Worm (Caenorhabditis elegans) whole organism, late embryonic: ENCODE measurements around the gene ccar-1.
A peak's percentile ranks its signal among the peaks of the same experiment; 100 is the strongest.

Experiments used
- C08G9.2 ChIP-seq: sonication (generic microtip); optimal IDR thresholded peaks from 2 replicates; lab custom pipeline; 2016; ENCODE audit warnings: mild to moderate bottlenecking, missing genetic modification characterization, moderate library complexity, missing compliant biosample characterization
- F13H6.1 ChIP-seq: sonication (generic microtip); optimal IDR thresholded peaks from 2 replicates; lab custom pipeline; 2016; ENCODE audit warnings: missing genetic modification characterization, missing compliant biosample characterization
- K02D7.2 ChIP-seq: sonication (generic microtip); optimal IDR thresholded peaks from 2 replicates; lab custom pipeline; 2017; ENCODE audit warnings: mild to moderate bottlenecking, missing genetic modification characterization, missing compliant biosample characterization
- K09A11.1 ChIP-seq: sonication (generic microtip); optimal IDR thresholded peaks from 2 replicates; lab custom pipeline; 2017; ENCODE audit warnings: antibody characterized with exemption, mild to moderate bottlenecking, missing genetic modification characterization, missing compliant biosample characterization; ENCODE audit not compliant: insufficient read depth
- T23F11.4 ChIP-seq: fragments of 200-800 bp; sonication (Bioruptor generic); optimal IDR thresholded peaks from 2 replicates; lab custom pipeline; 2018; ENCODE audit warnings: mild to moderate bottlenecking, missing genetic modification characterization, missing compliant biosample characterization
- Y22D7AL.16 ChIP-seq: sonication (generic microtip); optimal IDR thresholded peaks from 2 replicates; lab custom pipeline; 2016; ENCODE audit warnings: missing genetic modification characterization, missing compliant biosample characterization
- ahr-1 ChIP-seq: sonication (generic microtip); optimal IDR thresholded peaks from 2 replicates; lab custom pipeline; 2016; ENCODE audit warnings: missing genetic modification characterization, missing compliant biosample characterization
- ama-1 ChIP-seq: fragments of 150-350 bp; optimal IDR thresholded peaks from 2 replicates; lab custom pipeline; 2014
- ceh-14 ChIP-seq: sonication (generic microtip); optimal IDR thresholded peaks from 2 replicates; lab custom pipeline; 2016; ENCODE audit warnings: missing genotype, missing genetic modification characterization, missing compliant biosample characterization
- ceh-18 ChIP-seq: sonication (generic microtip); optimal IDR thresholded peaks from 2 replicates; lab custom pipeline; 2016; ENCODE audit warnings: missing genetic modification characterization, missing compliant biosample characterization
- ceh-2 ChIP-seq: sonication (generic microtip); optimal IDR thresholded peaks from 2 replicates; lab custom pipeline; 2016; ENCODE audit warnings: missing genotype, missing genetic modification characterization, missing compliant biosample characterization
- ceh-22 ChIP-seq: sonication (generic microtip); optimal IDR thresholded peaks from 2 replicates; lab custom pipeline; 2017; ENCODE audit warnings: missing biosample characterization, missing genetic modification characterization
- ceh-31 ChIP-seq: sonication (generic microtip); optimal IDR thresholded peaks from 2 replicates; lab custom pipeline; 2016; ENCODE audit warnings: missing genetic modification characterization, missing compliant biosample characterization
- ceh-34 ChIP-seq: sonication (generic microtip); optimal IDR thresholded peaks from 2 replicates; lab custom pipeline; 2016; ENCODE audit warnings: mild to moderate bottlenecking, missing genetic modification characterization, missing compliant biosample characterization
- ceh-6 ChIP-seq: fragments of 200-800 bp; sonication (Bioruptor generic); optimal IDR thresholded peaks from 2 replicates; lab custom pipeline; 2018; ENCODE audit warnings: mild to moderate bottlenecking, missing genetic modification characterization, missing compliant biosample characterization
- ceh-9 ChIP-seq: sonication (generic microtip); optimal IDR thresholded peaks from 2 replicates; lab custom pipeline; 2016; ENCODE audit warnings: mild to moderate bottlenecking, missing genetic modification characterization, inconsistent platforms, missing compliant biosample characterization
- dve-1 ChIP-seq: sonication (generic microtip); optimal IDR thresholded peaks from 2 replicates; lab custom pipeline; 2017; ENCODE audit warnings: antibody characterized with exemption, mild to moderate bottlenecking, missing genetic modification characterization, missing compliant biosample characterization
- elt-2 ChIP-seq: sonication (generic microtip); optimal IDR thresholded peaks from 2 replicates; lab custom pipeline; 2016; ENCODE audit warnings: missing genetic modification reagents, missing genetic modification characterization, missing compliant biosample characterization
- elt-4 ChIP-seq: sonication (generic microtip); optimal IDR thresholded peaks from 2 replicates; lab custom pipeline; 2016; ENCODE audit warnings: missing genetic modification characterization, missing compliant biosample characterization
- gmeb-2 ChIP-seq: sonication (generic microtip); optimal IDR thresholded peaks from 2 replicates; lab custom pipeline; 2016; ENCODE audit warnings: missing genetic modification characterization, inconsistent platforms, missing compliant biosample characterization
- hlh-13 ChIP-seq: fragments of 200-800 bp; sonication (Bioruptor generic); optimal IDR thresholded peaks from 2 replicates; lab custom pipeline; 2018; ENCODE audit warnings: mild to moderate bottlenecking, missing genetic modification characterization, missing compliant biosample characterization
- hlh-30 ChIP-seq: sonication (generic microtip); optimal IDR thresholded peaks from 2 replicates; lab custom pipeline; 2017; ENCODE audit warnings: antibody characterized with exemption, missing genetic modification characterization, missing compliant biosample characterization; ENCODE audit not compliant: insufficient read depth
- hlh-8 ChIP-seq: sonication (generic microtip); optimal IDR thresholded peaks from 2 replicates; lab custom pipeline; 2016; ENCODE audit warnings: missing genotype, missing genetic modification characterization, missing compliant biosample characterization
- lim-6 ChIP-seq: sonication (generic microtip); optimal IDR thresholded peaks from 2 replicates; lab custom pipeline; 2016; ENCODE audit warnings: missing genetic modification characterization, missing compliant biosample characterization
- mec-3 ChIP-seq: sonication (generic microtip); optimal IDR thresholded peaks from 2 replicates; lab custom pipeline; 2016; ENCODE audit warnings: borderline replicate concordance, missing genetic modification characterization, missing compliant biosample characterization
- nfya-1 ChIP-seq: sonication (generic microtip); optimal IDR thresholded peaks from 2 replicates; lab custom pipeline; 2017; ENCODE audit warnings: missing genetic modification characterization, mild to moderate bottlenecking, missing compliant biosample characterization, antibody characterized with exemption, moderate library complexity
- pat-9 ChIP-seq: fragments of 200-800 bp; sonication (Bioruptor generic); optimal IDR thresholded peaks from 2 replicates; lab custom pipeline; 2018; ENCODE audit warnings: mild to moderate bottlenecking, missing genetic modification characterization, moderate library complexity, missing compliant biosample characterization
- pax-1 ChIP-seq: fragments of 150-350 bp; optimal IDR thresholded peaks from 2 replicates; lab custom pipeline; 2014; ENCODE audit warnings: missing biosample characterization, missing genetic modification characterization
- pha-2 ChIP-seq: sonication (generic microtip); optimal IDR thresholded peaks from 2 replicates; lab custom pipeline; 2017; ENCODE audit warnings: mild to moderate bottlenecking, missing genetic modification characterization, missing compliant biosample characterization
- pha-4 ChIP-seq: fragments of 150-350 bp; optimal IDR thresholded peaks from 2 replicates; lab custom pipeline; 2018; ENCODE audit warnings: missing biosample characterization, missing genetic modification reagents, missing genetic modification characterization
- pqm-1 ChIP-seq: sonication (generic microtip); optimal IDR thresholded peaks from 2 replicates; lab custom pipeline; 2016; ENCODE audit warnings: missing genetic modification characterization, missing compliant biosample characterization
- pros-1 ChIP-seq: fragments of 150-350 bp; optimal IDR thresholded peaks from 2 replicates; lab custom pipeline; 2014; ENCODE audit warnings: missing biosample characterization, missing genetic modification reagents, missing genetic modification characterization
- ref-2 ChIP-seq: sonication (generic microtip); optimal IDR thresholded peaks from 2 replicates; lab custom pipeline; 2016; ENCODE audit warnings: missing genetic modification characterization, missing compliant biosample characterization
- rnt-1 ChIP-seq: sonication (generic microtip); optimal IDR thresholded peaks from 2 replicates; lab custom pipeline; 2016; ENCODE audit warnings: missing genetic modification characterization, missing compliant biosample characterization
- sdc-2 ChIP-seq: sonication (generic microtip); optimal IDR thresholded peaks from 2 replicates; lab custom pipeline; 2016; ENCODE audit warnings: missing genotype, missing genetic modification characterization, missing compliant biosample characterization
- sox-2 ChIP-seq: fragments of 200-800 bp; sonication (Bioruptor generic); IDR thresholded peaks from 2 replicates; pipeline ENCODE4 v1.3.6; 2022; ENCODE audit warnings: missing genetic modification reagents, missing genetic modification characterization, missing compliant biosample characterization
- sox-4 ChIP-seq: sonication (generic microtip); optimal IDR thresholded peaks from 2 replicates; lab custom pipeline; 2017; ENCODE audit warnings: mild to moderate bottlenecking, missing genetic modification characterization, inconsistent platforms, missing compliant biosample characterization
- syd-9 ChIP-seq: sonication (generic microtip); optimal IDR thresholded peaks from 2 replicates; lab custom pipeline; 2016; ENCODE audit warnings: mild to moderate bottlenecking, missing genetic modification characterization, moderate library complexity, missing compliant biosample characterization
- tbx-2 ChIP-seq: sonication (generic microtip); optimal IDR thresholded peaks from 2 replicates; lab custom pipeline; 2016; ENCODE audit warnings: missing genetic modification characterization, missing compliant biosample characterization
- tbx-7 ChIP-seq: sonication (generic microtip); optimal IDR thresholded peaks from 2 replicates; lab custom pipeline; 2016; ENCODE audit warnings: missing genotype, missing genetic modification characterization, missing compliant biosample characterization
- ttx-3 ChIP-seq: sonication (generic microtip); optimal IDR thresholded peaks from 2 replicates; lab custom pipeline; 2016; ENCODE audit warnings: missing genetic modification reagents, missing genetic modification characterization, missing compliant biosample characterization
- unc-42 ChIP-seq: sonication (generic microtip); optimal IDR thresholded peaks from 2 replicates; lab custom pipeline; 2016; ENCODE audit warnings: missing genotype, missing genetic modification characterization, missing compliant biosample characterization
- unc-55 ChIP-seq: sonication (generic microtip); optimal IDR thresholded peaks from 2 replicates; lab custom pipeline; 2017; ENCODE audit warnings: missing biosample characterization, missing genetic modification reagents, missing genetic modification characterization

ccar-1 gene

DNA sequence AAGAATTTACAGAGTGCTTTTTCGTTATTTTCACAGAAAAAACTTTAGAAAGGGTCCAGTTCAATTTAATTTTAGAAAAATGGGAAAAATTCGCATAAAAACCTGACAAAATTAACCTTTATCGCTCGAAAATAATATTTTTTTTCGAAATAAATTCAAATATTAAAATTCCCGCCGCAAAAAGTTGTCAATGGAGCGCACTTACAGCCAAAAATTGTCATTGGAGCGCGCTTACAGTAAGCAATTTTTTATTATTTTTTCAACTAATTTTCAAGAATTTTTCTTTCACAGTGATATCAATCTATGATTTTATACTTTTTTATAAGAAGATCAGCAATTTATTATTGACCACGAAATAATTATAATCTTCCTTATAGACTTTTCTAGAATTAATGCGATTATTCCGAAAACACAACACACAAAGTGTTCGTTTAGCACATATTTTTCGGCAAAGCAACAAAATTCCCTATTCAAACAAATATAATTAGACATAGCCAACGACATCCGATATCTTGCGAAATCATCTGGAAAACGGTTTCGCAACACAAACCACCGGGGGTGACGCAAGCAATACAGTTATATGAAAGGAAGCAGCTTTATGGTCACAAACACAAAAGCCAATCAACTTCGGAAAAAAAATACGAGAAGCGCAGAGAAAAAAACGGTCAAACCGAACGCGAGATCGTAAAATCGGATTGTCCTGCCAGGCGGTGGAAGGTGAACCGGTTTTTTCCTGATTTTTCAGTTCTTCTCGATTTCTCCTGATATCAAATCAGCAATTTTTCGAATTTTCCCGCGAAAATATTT lies 960 bp upstream of the ccar-1 start:
- TF ChIP-seq ceh-14 (tag; lab: Kevin White, UChicago): peak; percentile 4
- no peak for TF ChIP-seq hlh-30

DNA sequence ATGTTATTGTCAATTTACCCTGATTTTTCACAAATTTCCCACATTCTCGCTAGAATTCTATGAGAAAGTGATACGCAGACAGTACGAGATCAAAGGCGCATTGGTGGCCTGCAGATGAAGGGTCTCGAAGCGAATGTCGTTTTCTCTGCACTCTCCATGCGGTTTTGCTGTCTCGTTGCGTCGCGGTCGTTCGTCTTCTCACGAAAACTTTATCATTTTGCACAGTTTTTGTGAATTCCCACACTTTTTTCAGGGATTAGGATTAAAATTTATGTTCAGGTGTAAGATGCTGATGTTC lies 407 bp upstream of the ccar-1 start:
- TF ChIP-seq sox-2 (no peak), elt-2 (tag; lab: Kevin White, UChicago) (peak; percentile 3), rnt-1 (tag; lab: Kevin White, UChicago) (peak; percentile 74), unc-42 (tag; lab: Kevin White, UChicago) (peak; percentile 10), pros-1 (peak; percentile 30), pqm-1 (tag; lab: Kevin White, UChicago) (no peak), F13H6.1 (tag; lab: Kevin White, UChicago) (no peak), elt-4 (no peak), pax-1 (peak; percentile 63), nfya-1 (tag; lab: Kevin White, UChicago) (peak; percentile 87), hlh-8 (tag; lab: Kevin White, UChicago) (no peak), tbx-2 (tag; lab: Kevin White, UChicago) (peak; percentile 38), gmeb-2 (tag; lab: Kevin White, UChicago) (no peak), pha-4 (tag; lab: Kevin White, UChicago) (no peak), tbx-7 (tag; lab: Kevin White, UChicago) (no peak), unc-55 (peak; percentile 56), ceh-22 (tag; lab: Kevin White, UChicago) (no peak), Y22D7AL.16 (tag; lab: Kevin White, UChicago) (no peak), mec-3 (tag; lab: Kevin White, UChicago) (no peak), ceh-14 (tag; lab: Kevin White, UChicago) (no peak), T23F11.4 (no peak), ceh-18 (tag; lab: Kevin White, UChicago) (peak; percentile 39), hlh-13 (GFP tag; lab: Kevin White, UChicago) (no peak), ama-1 (peak; percentile 57), ref-2 (tag; lab: Kevin White, UChicago) (peak; percentile 11), ahr-1 (tag; lab: Kevin White, UChicago) (no peak), K09A11.1 (tag; lab: Kevin White, UChicago) (no peak), ceh-34 (tag; lab: Kevin White, UChicago) (no peak), C08G9.2 (tag; lab: Kevin White, UChicago) (no peak), pha-2 (no peak), pat-9 (no peak), ceh-31 (tag; lab: Kevin White, UChicago) (peak; percentile 45), sdc-2 (tag; lab: Kevin White, UChicago) (no peak), sox-4 (tag; lab: Kevin White, UChicago) (no peak), lim-6 (tag; lab: Kevin White, UChicago) (no peak)

DNA sequence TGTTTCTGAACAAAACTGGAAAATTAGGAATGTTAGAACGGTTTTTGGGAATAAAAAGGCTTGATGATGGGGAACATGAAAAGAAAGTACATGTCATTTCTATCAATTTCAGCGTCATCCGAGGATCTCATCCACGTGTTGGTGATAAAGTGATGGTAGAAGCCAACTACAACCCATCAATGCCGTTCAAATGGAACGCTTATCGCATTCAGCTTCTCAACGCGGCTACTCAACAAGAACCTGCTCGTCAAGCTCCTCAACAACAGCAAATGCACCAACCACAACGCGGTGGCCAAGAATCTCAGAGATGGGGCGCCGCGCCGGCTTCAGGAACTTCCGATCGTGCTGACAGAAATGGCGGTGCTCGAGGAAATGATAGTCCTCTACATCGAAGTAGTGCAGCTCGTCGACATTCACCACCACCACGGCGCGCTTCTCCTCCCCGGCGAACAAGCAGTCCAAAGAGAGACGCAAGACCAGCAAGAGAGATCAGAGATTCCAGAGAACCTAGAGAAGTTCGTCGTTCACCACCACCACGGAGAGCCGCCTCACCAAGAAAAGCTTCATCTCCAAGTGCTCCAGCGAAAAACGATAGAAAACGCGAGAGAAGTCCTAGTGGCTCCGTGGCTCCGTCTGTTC lies 782 bp downstream of the ccar-1 start:
- TF ChIP-seq ceh-6 (GFP tag; lab: Kevin White, UChicago): no peak
- TF ChIP-seq unc-42 (tag; lab: Kevin White, UChicago): no peak
- no peak for TF ChIP-seq C08G9.2 (tag; lab: Kevin White, UChicago)
- TF ChIP-seq gmeb-2 (tag; lab: Kevin White, UChicago): no peak
- no peak for TF ChIP-seq tbx-7 (tag; lab: Kevin White, UChicago)
- no peak for TF ChIP-seq F13H6.1 (tag; lab: Kevin White, UChicago)
- no peak for TF ChIP-seq dve-1 (tag; lab: Kevin White, UChicago)
- no peak for TF ChIP-seq ceh-2 (tag; lab: Kevin White, UChicago)
- no peak for TF ChIP-seq ttx-3 (tag; lab: Kevin White, UChicago)
- TF ChIP-seq ama-1: no peak
- no peak for TF ChIP-seq ceh-9
- TF ChIP-seq sox-2: no peak
- TF ChIP-seq unc-55: no peak
- no peak for TF ChIP-seq syd-9
- TF ChIP-seq K02D7.2 (tag; lab: Kevin White, UChicago): no peak
- TF ChIP-seq, all 69 proteins: peak for 0
